Fruit fly (Drosophila melanogaster) whole organism, prepupa: ENCODE data around the gene Rpn11.

Source experiments
- CG11762 ChIP-seq: fragments of 200-800 bp; sonication (Bioruptor generic); optimal IDR thresholded peaks from 3 replicates; lab custom pipeline; 2016; ENCODE audit warnings: missing biosample characterization, missing genetic modification characterization; ENCODE audit not compliant: insufficient read depth
- CG11902 ChIP-seq: fragments of 200-800 bp; sonication (Bioruptor generic); optimal IDR thresholded peaks from 3 replicates; lab custom pipeline; 2016; ENCODE audit warnings: missing biosample characterization, missing genetic modification characterization
- CG15336 ChIP-seq: fragments of 200-800 bp; sonication (Bioruptor generic); IDR thresholded peaks from 2 replicates; pipeline ENCODE4 v1.3.6; 2022; ENCODE audit warnings: missing biosample characterization, missing genetic modification characterization
- CG1621 ChIP-seq: fragments of 200-800 bp; sonication (Bioruptor generic); optimal IDR thresholded peaks from 3 replicates; lab custom pipeline; 2018; ENCODE audit warnings: missing biosample characterization, mild to moderate bottlenecking, missing genetic modification characterization
- CG32006 ChIP-seq: fragments of 200-800 bp; sonication (Bioruptor generic); optimal IDR thresholded peaks from 3 replicates; lab custom pipeline; 2017; ENCODE audit warnings: missing biosample characterization, mild to moderate bottlenecking, missing genetic modification characterization
- CG34406 ChIP-seq: fragments of 200-800 bp; sonication (Bioruptor generic); optimal IDR thresholded peaks from 3 replicates; lab custom pipeline; 2016; ENCODE audit warnings: missing biosample characterization, missing genetic modification characterization
- CG3919 ChIP-seq: fragments of 200-800 bp; sonication (Bioruptor generic); optimal IDR thresholded peaks from 3 replicates; lab custom pipeline; 2016; ENCODE audit warnings: missing biosample characterization, missing genetic modification characterization
- CG6276 ChIP-seq: fragments of 200-800 bp; sonication (Bioruptor generic); optimal IDR thresholded peaks from 2 replicates; lab custom pipeline; 2017; ENCODE audit warnings: missing biosample characterization, mild to moderate bottlenecking, missing genetic modification characterization
- CG6792 ChIP-seq: fragments of 200-800 bp; sonication (Bioruptor generic); optimal IDR thresholded peaks from 3 replicates; lab custom pipeline; 2016; ENCODE audit warnings: missing biosample characterization, missing genetic modification characterization
- CG6808 ChIP-seq: fragments of 200-800 bp; sonication (Bioruptor generic); optimal IDR thresholded peaks from 3 replicates; lab custom pipeline; 2017; ENCODE audit warnings: missing biosample characterization, missing genetic modification characterization, mild to moderate bottlenecking, moderate library complexity, missing genetic modification reagents
- CG6854 ChIP-seq: fragments of 200-800 bp; sonication (Bioruptor generic); optimal IDR thresholded peaks from 2 replicates; lab custom pipeline; 2017; ENCODE audit warnings: missing biosample characterization, mild to moderate bottlenecking, missing genetic modification characterization
- CG7368 ChIP-seq: fragments of 200-800 bp; sonication (Bioruptor generic); optimal IDR thresholded peaks from 3 replicates; lab custom pipeline; 2016; ENCODE audit warnings: missing biosample characterization, missing genetic modification characterization
- CG8119 ChIP-seq: fragments of 200-800 bp; sonication (Bioruptor generic); IDR thresholded peaks from 3 replicates; pipeline ENCODE4 v1.3.6; 2022; ENCODE audit warnings: missing biosample characterization, missing genetic modification characterization
- CG8319 ChIP-seq: fragments of 200-800 bp; sonication (Bioruptor generic); optimal IDR thresholded peaks from 3 replicates; lab custom pipeline; 2016; ENCODE audit warnings: missing biosample characterization, missing genetic modification characterization
- Eip75B ChIP-seq: fragments of 200-800 bp; sonication (Bioruptor generic); optimal IDR thresholded peaks from 3 replicates; lab custom pipeline; 2016; ENCODE audit warnings: missing biosample characterization, missing genetic modification characterization
- Eip78C ChIP-seq: fragments of 200-800 bp; sonication (Bioruptor generic); peaks from one replicate; lab custom pipeline; 2016; ENCODE audit warnings: missing biosample characterization, missing genetic modification characterization
- Eip93F ChIP-seq: fragments of 200-800 bp; sonication (Bioruptor generic); optimal IDR thresholded peaks from 2 replicates; lab custom pipeline; 2016; ENCODE audit warnings: missing biosample characterization, mild to moderate bottlenecking, missing genetic modification characterization
- Ets96B ChIP-seq: fragments of 200-800 bp; optimal IDR thresholded peaks from 2 replicates; lab custom pipeline; 2019; ENCODE audit warnings: missing biosample characterization, mild to moderate bottlenecking, missing genetic modification characterization, moderate library complexity
- Hr38 ChIP-seq: sonication (Bioruptor generic); optimal IDR thresholded peaks from 2 replicates; lab custom pipeline; 2016; ENCODE audit warnings: missing biosample characterization, missing genetic modification characterization
- Hr39 ChIP-seq: fragments of 200-800 bp; sonication (Bioruptor generic); optimal IDR thresholded peaks from 2 replicates; lab custom pipeline; 2016; ENCODE audit warnings: missing biosample characterization, missing genetic modification characterization
- Hr4 ChIP-seq: fragments of 200-800 bp; sonication (Bioruptor generic); optimal IDR thresholded peaks from 3 replicates; lab custom pipeline; 2016; ENCODE audit warnings: missing biosample characterization, missing genetic modification characterization
- Met ChIP-seq: fragments of 200-800 bp; sonication (Bioruptor generic); optimal IDR thresholded peaks from 3 replicates; lab custom pipeline; 2016; ENCODE audit warnings: missing biosample characterization, missing genetic modification characterization
- OdsH ChIP-seq: fragments of 200-800 bp; sonication (Bioruptor generic); optimal IDR thresholded peaks from 3 replicates; lab custom pipeline; 2016; ENCODE audit warnings: missing biosample characterization, missing genetic modification characterization
- Sox15 ChIP-seq: fragments of 200-800 bp; sonication (Bioruptor generic); optimal IDR thresholded peaks from 3 replicates; lab custom pipeline; 2016; ENCODE audit warnings: missing biosample characterization, missing genetic modification characterization
- acj6 ChIP-seq: fragments of 200-800 bp; sonication (Bioruptor generic); optimal IDR thresholded peaks from 3 replicates; lab custom pipeline; 2016; ENCODE audit warnings: missing biosample characterization, missing genetic modification characterization
- cyc ChIP-seq: fragments of 200-800 bp; sonication (Bioruptor generic); optimal IDR thresholded peaks from 3 replicates; lab custom pipeline; 2016; ENCODE audit warnings: missing biosample characterization, missing genetic modification characterization
- dac ChIP-seq: fragments of 200-800 bp; sonication (Bioruptor generic); optimal IDR thresholded peaks from 2 replicates; lab custom pipeline; 2017; ENCODE audit warnings: missing biosample characterization, mild to moderate bottlenecking, missing genetic modification characterization
- dsx ChIP-seq: fragments of 200-800 bp; optimal IDR thresholded peaks from 3 replicates; lab custom pipeline; 2019; ENCODE audit warnings: missing biosample characterization, mild to moderate bottlenecking, missing genetic modification characterization, moderate library complexity; ENCODE audit not compliant: poor library complexity, severe bottlenecking
- eg ChIP-seq: fragments of 200-800 bp; sonication (Bioruptor generic); IDR thresholded peaks from 3 replicates; pipeline ENCODE4 v1.3.6; 2022; ENCODE audit warnings: missing biosample characterization, missing genetic modification characterization
- esn ChIP-seq: fragments of 200-800 bp; sonication (Bioruptor generic); optimal IDR thresholded peaks from 2 replicates; lab custom pipeline; 2016; ENCODE audit warnings: missing biosample characterization, mild to moderate bottlenecking, missing genetic modification characterization, moderate library complexity
- fd59A ChIP-seq: fragments of 200-800 bp; sonication (Bioruptor generic); optimal IDR thresholded peaks from 2 replicates; lab custom pipeline; 2017; ENCODE audit warnings: missing biosample characterization, mild to moderate bottlenecking, missing genetic modification characterization, missing genetic modification reagents
- fkh ChIP-seq: fragments of 200-800 bp; sonication (Bioruptor generic); optimal IDR thresholded peaks from 3 replicates; lab custom pipeline; 2017; ENCODE audit warnings: missing biosample characterization, mild to moderate bottlenecking, missing genetic modification characterization, moderate library complexity
- net ChIP-seq: fragments of 200-800 bp; sonication (Bioruptor generic); optimal IDR thresholded peaks from 3 replicates; lab custom pipeline; 2016; ENCODE audit warnings: missing biosample characterization, missing genetic modification characterization
- salr ChIP-seq, 2 experiments: fragments of 200-800 bp; sonication (Bioruptor generic); optimal IDR thresholded peaks; 3 replicates each; lab custom pipeline; 2016 to 2018; ENCODE audit warnings: missing biosample characterization in 2 of 2, missing genetic modification characterization in 2 of 2, mild to moderate bottlenecking in 1 of 2
- spab ChIP-seq: fragments of 200-800 bp; sonication (Bioruptor generic); optimal IDR thresholded peaks from 2 replicates; lab custom pipeline; 2017; ENCODE audit warnings: missing biosample characterization, mild to moderate bottlenecking, missing genetic modification characterization, missing genetic modification reagents
- ss ChIP-seq, 2 experiments: fragments of 200-800 bp; sonication (Bioruptor generic); optimal IDR thresholded peaks; 2 replicates in 1 of 2; 3 replicates in 1 of 2; lab custom pipeline; 2017 to 2018; ENCODE audit warnings: mild to moderate bottlenecking in 2 of 2, missing biosample characterization in 2 of 2, missing genetic modification characterization in 2 of 2, moderate library complexity in 1 of 2
- svp ChIP-seq: fragments of 200-800 bp; sonication (Bioruptor generic); peaks from one replicate; lab custom pipeline; 2016; ENCODE audit warnings: missing biosample characterization, missing genetic modification characterization
- vri ChIP-seq: fragments of 200-800 bp; sonication (Bioruptor generic); optimal IDR thresholded peaks from 3 replicates; lab custom pipeline; 2016; ENCODE audit warnings: missing biosample characterization, mild to moderate bottlenecking, missing genetic modification characterization

Gene Rpn11

dm6 chr2L:5070797-5071579, 11.4 kb upstream of the Rpn11 start, which contains the start of gene RpL37A (continued):
- peak; percentile 94 for TF ChIP-seq CG6854 (GFP tag; lab: Kevin White, UChicago)
- peak; percentile 56 for TF ChIP-seq vri
- peak; percentile 79 for TF ChIP-seq net (GFP tag; lab: Kevin White, UChicago)
- peak; percentile 71 for TF ChIP-seq fkh
- peak; percentile 71 for TF ChIP-seq cyc (GFP tag; lab: Kevin White, UChicago)
- TF ChIP-seq spab (GFP tag; lab: Kevin White, UChicago), result no peak
- peak; percentile 42 for TF ChIP-seq CG8319 (GFP tag; lab: Kevin White, UChicago)
- no peak for TF ChIP-seq dac (GFP tag; lab: Kevin White, UChicago)
- peak; percentile 49 for TF ChIP-seq CG6792 (GFP tag; lab: Kevin White, UChicago)
- TF ChIP-seq CG7368 (GFP tag; lab: Kevin White, UChicago), result peak; percentile 46
- peak; percentile 33 for TF ChIP-seq fd59A
- peak; percentile 60 for TF ChIP-seq Hr39
- no peak for TF ChIP-seq dsx (GFP tag; lab: Kevin White, UChicago)
- peak; percentile 40 for TF ChIP-seq OdsH (GFP tag; lab: Kevin White, UChicago)
- no peak for TF ChIP-seq Hr38 (GFP tag; lab: Kevin White, UChicago)
- TF ChIP-seq CG6808 (GFP tag; lab: Kevin White, UChicago), result peak; percentile 56
- TF ChIP-seq CG32006, result no peak
- TF ChIP-seq Eip75B, result peak; percentile 66
- no peak for TF ChIP-seq Eip93F (GFP tag; lab: Kevin White, UChicago)
- peak in 1 of 2 experiments; percentile 47 for TF ChIP-seq salr (GFP tag; optimal IDR thresholded peaks at IDR 0.05; lab: Kevin White, UChicago)
- no peak for TF ChIP-seq Ets96B (tag; lab: Kevin White, UChicago)
- TF ChIP-seq acj6, result peak; percentile 53
- peak; percentile 84 for TF ChIP-seq CG3919 (GFP tag; lab: Kevin White, UChicago)
- TF ChIP-seq ss (GFP tag; optimal IDR thresholded peaks at IDR 0.05; lab: Kevin White, UChicago), result peak; percentile 59 to 81
- TF ChIP-seq Hr4, result no peak
- TF ChIP-seq Sox15 (GFP tag; lab: Kevin White, UChicago), result no peak
- TF ChIP-seq CG15336, result no peak
- TF ChIP-seq CG11762 (GFP tag; lab: Kevin White, UChicago), result no peak
- no peak for TF ChIP-seq CG1621 (tag; lab: Kevin White, UChicago)
- peak; percentile 68 for TF ChIP-seq Met (GFP tag; lab: Kevin White, UChicago)
- TF ChIP-seq, all 60 proteins: peak for 37

dm6 chr2L:5063936-5064335, 4.3 kb upstream of the Rpn11 start:
- TF ChIP-seq CG8119, result no peak
- no peak for TF ChIP-seq Eip78C (GFP tag; lab: Kevin White, UChicago)
- TF ChIP-seq fd59A, result no peak
- TF ChIP-seq CG1621 (tag; lab: Kevin White, UChicago), result no peak
- no peak for TF ChIP-seq eg (GFP tag; lab: Robert Waterston, UW)
- TF ChIP-seq svp (GFP tag; lab: Kevin White, UChicago), result no peak
- no peak for TF ChIP-seq CG6808 (GFP tag; lab: Kevin White, UChicago)
- TF ChIP-seq Eip75B, result no peak
- TF ChIP-seq acj6, result no peak
- TF ChIP-seq Sox15 (GFP tag; lab: Kevin White, UChicago), result no peak
- TF ChIP-seq CG6276 (GFP tag; lab: Kevin White, UChicago), result peak; percentile 80
- no peak for TF ChIP-seq CG34406
- TF ChIP-seq CG6854 (GFP tag; lab: Kevin White, UChicago), result peak; percentile 20

- TF ChIP-seq CG11902 (GFP tag; lab: Kevin White, UChicago) (no peak), CG7368 (GFP tag; lab: Kevin White, UChicago) (no peak), esn (no peak), Eip78C (GFP tag; lab: Kevin White, UChicago) (no peak)
These were observed 3.3 kb upstream of the Rpn11 start for dm6 chr2L:5062799-5063404.
